Worm (Caenorhabditis elegans): ENCODE results near the gene T02E9.5.

DNA sequence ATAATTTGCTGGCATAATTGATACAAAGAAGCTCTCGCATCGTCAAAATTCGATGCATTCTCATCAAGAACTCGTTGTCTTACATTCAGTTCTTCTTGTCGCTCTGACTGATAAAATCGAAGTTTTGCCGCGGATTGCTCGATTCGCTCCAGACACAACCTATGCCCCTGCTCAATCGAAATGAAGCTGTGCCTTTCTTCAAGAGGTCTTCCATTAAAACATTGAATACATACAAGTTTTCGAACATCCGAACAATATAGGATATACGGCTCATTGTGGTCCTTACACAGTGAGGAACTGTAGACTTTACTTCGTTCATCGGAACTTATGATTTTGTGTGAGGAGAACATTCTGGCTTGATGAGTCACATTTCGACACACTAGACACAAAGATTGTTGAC is 21.2 kb upstream of the T02E9.5 start:
- TF ChIP-seq ceh-82 (tag; optimal IDR thresholded peaks at IDR 0.05) (no peak), nhr-28 (tag; optimal IDR thresholded peaks at IDR 0.05) (no peak), aly-2 (tag; optimal IDR thresholded peaks at IDR 0.05) (no peak), lin-13 (GFP tag; optimal IDR thresholded peaks at IDR 0.05) (no peak), unc-62 (GFP tag; optimal IDR thresholded peaks at IDR 0.05) (no peak), snpc-4 (tag; optimal IDR thresholded peaks at IDR 0.05) (no peak), vab-15 (tag; optimal IDR thresholded peaks at IDR 0.05) (no peak), zip-4 (GFP tag; optimal IDR thresholded peaks at IDR 0.05) (no peak)

Data from whole organism, L1 larva.